Worm (Caenorhabditis elegans): ENCODE data around the gene mcm-5.

Gene mcm-5

ce11 chrIII:4291216-4291691, at the start of gene mcm-5:
Gene mcm-5 (minus strand): TSS chrIII:4291266.
- TF ChIP-seq unc-62 (GFP tag; optimal IDR thresholded peaks at IDR 0.05): no peak

DNA sequence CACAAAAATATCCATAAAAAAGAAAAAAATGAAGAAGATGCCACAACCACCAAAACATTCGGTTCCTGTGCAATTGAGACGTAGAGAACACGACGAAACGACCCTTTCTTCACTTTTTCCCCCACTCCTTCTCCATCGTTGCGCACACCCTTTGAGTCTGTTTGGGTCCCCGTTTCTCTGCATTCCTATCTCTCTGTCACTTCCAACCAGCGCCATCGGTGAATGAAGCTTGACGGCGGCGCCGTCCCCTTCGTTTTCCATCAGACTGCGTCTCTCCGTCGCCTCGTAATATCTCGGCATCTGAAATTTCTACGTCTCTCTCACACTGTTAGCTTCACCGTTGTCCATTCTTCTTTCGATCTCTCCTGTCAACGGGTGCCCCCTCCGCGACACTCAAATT, 44.5 kb upstream of the mcm-5 start:
- no peak for TF ChIP-seq unc-62 (GFP tag; optimal IDR thresholded peaks at IDR 0.05)

- TF ChIP-seq unc-62 (GFP tag; optimal IDR thresholded peaks at IDR 0.05): no peak
Measured at ce11 chrIII:4332543-4333042, 41.5 kb upstream of the mcm-5 start, which contains the start of gene cdk-12. Gene cdk-12 (plus strand): TSS chrIII:4332992.

- no peak for TF ChIP-seq unc-62 (GFP tag; optimal IDR thresholded peaks at IDR 0.05)
Measured at ce11 chrIII:4330984-4331383, 39.9 kb upstream of the mcm-5 start, which contains the start of gene gly-6. Gene gly-6 (minus strand): TSS chrIII:4331228.

DNA sequence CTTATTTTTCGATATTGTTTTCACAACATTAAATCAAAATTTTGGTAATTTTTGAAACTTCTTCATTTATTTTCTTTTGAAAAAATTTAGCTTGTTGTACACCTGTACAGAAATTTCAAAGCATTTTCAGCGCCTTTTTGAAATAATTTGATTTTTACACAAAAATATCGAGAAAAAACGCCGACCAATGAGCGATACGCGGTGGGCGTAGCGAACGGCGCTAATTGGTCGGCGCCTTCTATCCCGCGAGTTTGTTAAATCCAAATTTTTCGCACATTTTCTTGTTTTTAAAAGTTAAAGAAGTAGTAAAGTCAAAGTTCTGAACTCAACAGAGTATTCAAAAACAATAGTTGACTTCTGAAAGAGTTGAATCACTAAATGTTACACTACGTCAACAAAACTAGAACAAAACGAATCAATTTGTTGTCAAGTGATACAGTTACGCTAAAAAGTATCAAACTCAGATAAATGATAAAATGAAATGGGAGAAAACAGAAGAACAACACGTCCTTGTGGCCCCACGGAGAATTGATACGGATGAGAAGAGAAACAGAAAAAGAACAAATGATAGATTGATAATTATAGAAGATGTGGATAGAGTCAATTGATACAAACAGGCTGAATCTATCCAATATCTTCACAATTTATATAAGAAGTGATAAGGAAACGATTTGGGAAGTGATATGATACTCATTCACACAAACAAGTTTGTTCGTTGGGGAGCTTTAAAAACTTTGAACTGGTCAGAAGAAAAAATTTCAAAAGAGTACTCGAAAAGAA, 37.3 kb upstream of the mcm-5 start:
- TF ChIP-seq unc-62 (GFP tag; optimal IDR thresholded peaks at IDR 0.05): no peak

DNA sequence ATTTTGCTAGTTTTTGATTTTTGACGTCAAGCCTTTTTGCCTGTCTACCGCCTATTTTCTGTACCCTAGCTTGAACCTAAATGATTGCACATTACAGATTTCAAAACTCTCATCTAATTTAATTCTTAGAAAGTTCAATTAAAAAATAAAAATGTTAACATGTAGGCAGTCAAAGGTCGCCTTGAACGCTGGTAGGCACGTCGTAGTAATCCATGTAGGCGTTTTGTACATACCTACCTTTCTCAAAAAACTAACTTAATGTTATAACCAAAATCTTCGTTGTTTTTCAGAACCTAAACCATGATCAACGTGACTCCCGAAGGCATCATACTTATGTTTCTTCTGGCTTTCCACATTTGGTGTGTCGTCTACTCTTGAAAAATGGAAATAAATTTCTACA, 32.8 kb upstream of the mcm-5 start, which contains the start of gene H38K22.9:
H38K22.9 (plus strand) TSS at position 301 of the 400 bp plus-strand sequence.
- no peak for TF ChIP-seq unc-62 (GFP tag; optimal IDR thresholded peaks at IDR 0.05)

- TF ChIP-seq unc-62 (GFP tag; optimal IDR thresholded peaks at IDR 0.05): no peak
Measured at ce11 chrIII:4323120-4323519, 32.1 kb upstream of the mcm-5 start.

DNA sequence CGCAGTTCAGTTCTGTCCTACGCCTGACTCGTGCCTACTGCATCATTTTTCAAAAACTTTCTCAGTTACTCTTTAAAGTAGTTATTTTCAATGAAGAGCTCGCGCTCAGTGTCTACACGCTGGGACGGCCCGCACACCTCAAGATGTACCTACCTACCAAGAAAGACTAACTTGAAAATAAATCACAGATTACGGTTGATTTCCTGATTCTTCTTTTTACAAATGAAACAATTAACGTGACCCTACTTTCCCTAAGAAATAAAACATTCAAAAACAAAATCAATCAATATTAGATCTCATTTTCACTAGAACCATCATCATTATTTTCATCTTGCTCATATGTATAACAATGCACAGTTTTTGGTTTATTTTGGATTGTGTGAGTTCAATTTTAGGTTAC, 30.3 kb upstream of the mcm-5 start, which contains the start of gene H38K22.7:
H38K22.7 (plus strand) TSS at position 301 of the 400 bp plus-strand sequence.
- TF ChIP-seq unc-62 (GFP tag; optimal IDR thresholded peaks at IDR 0.05): no peak

DNA sequence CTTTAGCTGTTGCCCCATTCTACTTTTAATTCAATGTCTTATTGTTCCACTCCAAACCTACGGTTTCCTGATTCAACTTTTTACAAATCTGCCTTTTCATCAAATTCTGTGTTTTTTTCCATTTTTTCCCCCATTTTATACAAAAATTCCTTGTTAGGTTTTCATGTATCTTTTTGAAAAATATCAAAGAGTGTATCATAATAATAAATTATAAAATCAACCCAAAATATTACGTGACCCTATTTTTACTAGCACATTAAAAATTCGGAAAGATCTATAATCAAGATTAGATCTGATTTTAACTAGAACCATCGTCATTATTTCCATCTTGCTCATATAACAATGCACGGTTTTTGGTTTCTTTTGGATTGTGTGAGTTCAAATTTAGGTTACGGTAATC, 29.0 kb upstream of the mcm-5 start, which contains the start of gene H38K22.6:
H38K22.6 (plus strand) TSS at position 301 of the 400 bp plus-strand sequence.
- no peak for TF ChIP-seq unc-62 (GFP tag; optimal IDR thresholded peaks at IDR 0.05)

- TF ChIP-seq unc-62 (GFP tag; optimal IDR thresholded peaks at IDR 0.05): no peak
Measured at ce11 chrIII:4317065-4317752, 26.1 kb upstream of the mcm-5 start, which contains the start of gene tag-131. Gene tag-131 (plus strand): TSS chrIII:4317702.

DNA sequence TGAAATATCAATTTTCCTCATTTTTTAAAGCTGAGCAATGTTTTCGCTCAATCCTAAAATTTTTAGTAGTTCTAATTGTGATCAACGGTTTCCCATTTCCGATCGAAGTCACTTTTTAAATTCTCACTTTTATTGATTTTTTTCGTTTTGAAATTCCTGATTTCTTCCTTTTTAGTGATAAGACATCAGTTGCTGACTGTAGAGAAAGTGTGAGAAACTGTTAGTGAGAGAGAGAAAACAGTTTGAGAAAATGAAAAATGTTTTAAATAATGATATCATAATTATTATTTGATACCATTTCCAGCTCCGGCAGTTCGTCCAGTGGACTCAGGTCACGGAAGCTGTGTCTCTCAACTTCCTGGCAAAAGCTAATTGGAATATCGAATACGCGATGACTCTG, 23.4 kb upstream of the mcm-5 start:
- no peak for TF ChIP-seq unc-62 (GFP tag; optimal IDR thresholded peaks at IDR 0.05)

DNA sequence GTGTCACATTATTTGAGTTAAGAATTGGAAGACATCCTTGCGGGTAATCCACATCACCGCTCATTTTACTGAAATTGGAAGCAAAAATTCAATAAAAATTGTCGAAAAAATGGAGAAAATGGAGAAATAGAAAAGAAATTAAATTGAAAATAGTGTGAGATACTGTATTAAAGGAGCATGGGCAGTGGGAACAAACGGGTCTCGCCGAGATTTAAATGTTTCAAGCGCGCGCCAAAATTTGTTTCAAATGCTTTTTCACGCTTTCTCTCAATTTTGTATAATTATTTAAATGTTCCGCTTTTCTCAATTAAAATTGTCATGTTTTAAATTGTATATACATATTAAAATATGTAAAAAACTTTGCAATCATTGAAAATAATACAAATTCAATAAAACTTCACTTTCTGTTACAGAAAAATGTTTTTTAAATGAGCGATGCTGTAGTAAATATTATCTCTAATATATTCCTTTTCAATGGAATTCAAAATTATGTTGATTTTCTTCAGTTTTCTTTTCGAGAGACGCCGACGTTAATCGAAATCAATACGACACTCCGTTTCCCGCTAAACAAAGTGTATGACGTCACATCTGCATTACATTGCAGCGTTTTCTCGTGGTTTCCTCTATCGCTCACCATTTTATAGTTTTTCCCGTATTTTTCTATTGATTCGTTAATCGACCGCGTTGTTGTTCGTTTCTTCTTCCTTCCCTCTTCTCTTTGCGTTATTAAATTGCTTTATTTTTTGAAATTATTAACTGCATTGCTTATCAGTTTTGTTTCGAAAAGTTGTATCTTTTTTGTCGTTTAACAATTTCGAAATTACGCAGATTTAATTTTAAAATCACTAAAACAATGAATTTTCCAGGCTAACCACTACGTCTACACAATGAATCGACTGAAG, 22.2 kb upstream of the mcm-5 start, which contains the start of the genes evl-14 and dcn-1:
evl-14 (minus strand) TSS at position 68 of the 902 bp plus-strand sequence.
dcn-1 (plus strand) TSS at position 852 of the 902 bp plus-strand sequence.
- TF ChIP-seq unc-62 (GFP tag; optimal IDR thresholded peaks at IDR 0.05): no peak

DNA sequence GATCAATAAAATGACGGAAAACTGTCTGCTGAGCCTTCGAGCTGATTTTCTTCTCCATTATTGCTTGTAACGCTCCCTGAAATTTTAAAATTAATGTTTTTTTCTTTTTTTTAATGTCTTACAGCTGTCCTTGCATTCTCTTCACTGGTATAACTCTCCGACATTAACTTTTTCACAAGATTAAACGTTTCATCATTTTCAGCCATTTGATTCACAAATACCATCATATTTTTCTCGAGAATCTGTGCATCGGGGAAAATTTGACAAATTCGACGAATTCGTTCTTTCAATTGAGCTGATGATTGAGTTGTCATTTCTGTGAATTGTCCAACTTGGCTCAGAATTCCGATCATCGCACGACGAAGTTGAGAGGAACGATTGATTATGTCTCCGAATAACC, 18.2 kb upstream of the mcm-5 start:
- TF ChIP-seq unc-62 (GFP tag; optimal IDR thresholded peaks at IDR 0.05): no peak

DNA sequence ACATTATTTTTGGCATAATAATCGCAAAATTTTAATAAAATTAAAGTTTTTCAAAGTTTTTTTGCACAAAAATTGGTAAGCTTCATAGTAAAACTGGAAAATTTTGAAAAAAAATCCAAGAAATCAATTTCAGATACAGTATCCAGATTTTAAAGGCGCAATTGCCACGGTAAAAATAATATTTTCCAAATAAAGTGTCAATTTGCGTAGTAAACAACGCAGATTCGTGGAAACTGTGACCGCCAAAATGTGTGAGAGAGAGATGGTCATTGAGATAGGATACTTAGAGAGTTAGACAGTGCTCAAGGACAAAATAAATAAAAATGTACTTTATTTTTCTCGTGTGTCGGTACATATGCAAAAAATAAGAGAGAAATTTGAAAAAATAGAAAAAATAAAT, 11.7 kb upstream of the mcm-5 start:
- TF ChIP-seq unc-62 (GFP tag; optimal IDR thresholded peaks at IDR 0.05): no peak

- TF ChIP-seq unc-62 (GFP tag; optimal IDR thresholded peaks at IDR 0.05): no peak
Measured at ce11 chrIII:4302293-4302692, 11.2 kb upstream of the mcm-5 start, which contains the start of gene R10E4.9. Gene R10E4.9 (minus strand): TSS chrIII:4302393.
